Worm (Caenorhabditis elegans) whole organism, young adult: ENCODE data around the gene F32D8.3.

Source experiments
- mel-28 ChIP-seq: sonication (generic microtip); optimal IDR thresholded peaks from 2 replicates; lab custom pipeline; 2016; ENCODE audit warnings: borderline replicate concordance, mild to moderate bottlenecking, missing genetic modification characterization, missing compliant biosample characterization
- pha-4 ChIP-seq: fragments of 150-350 bp; sonication (generic microtip); optimal IDR thresholded peaks from 2 replicates; lab custom pipeline; 2014; ENCODE audit warnings: missing biosample characterization, missing genetic modification reagents, missing genetic modification characterization
- rec-8 ChIP-seq, 2 experiments: sonication (generic microtip); optimal IDR thresholded peaks; 2 replicates each; lab custom pipeline; 2016; ENCODE audit warnings: mild to moderate bottlenecking in 2 of 2, missing genetic modification characterization in 2 of 2, missing genetic modification reagents in 2 of 2, missing genotype in 2 of 2, missing biosample characterization in 1 of 2, missing compliant biosample characterization in 1 of 2, moderate library complexity in 1 of 2

ce11 chrV:10932411-10932810 is 45.8 kb downstream of the F32D8.3 start, which contains the start of gene F58B4.5:
- TF ChIP-seq pha-4 (tag; lab: Kevin White, UChicago) (no peak), rec-8 (tag; optimal IDR thresholded peaks at IDR 0.05; lab: Kevin White, UChicago) (no peak), mel-28 (tag; lab: Kevin White, UChicago) (no peak)
